Fruit fly (Drosophila melanogaster) ovary, adult (tissue): Measurements from ENCODE around the gene CG15740.

Experiments used
- CG17801 ChIP-seq: fragments of 200-800 bp; optimal IDR thresholded peaks from 2 replicates; lab custom pipeline; 2019; ENCODE audit warnings: missing biosample characterization, mild to moderate bottlenecking, missing genetic modification characterization, moderate library complexity; ENCODE audit not compliant: partially characterized antibody

CG15740 gene

DNA sequence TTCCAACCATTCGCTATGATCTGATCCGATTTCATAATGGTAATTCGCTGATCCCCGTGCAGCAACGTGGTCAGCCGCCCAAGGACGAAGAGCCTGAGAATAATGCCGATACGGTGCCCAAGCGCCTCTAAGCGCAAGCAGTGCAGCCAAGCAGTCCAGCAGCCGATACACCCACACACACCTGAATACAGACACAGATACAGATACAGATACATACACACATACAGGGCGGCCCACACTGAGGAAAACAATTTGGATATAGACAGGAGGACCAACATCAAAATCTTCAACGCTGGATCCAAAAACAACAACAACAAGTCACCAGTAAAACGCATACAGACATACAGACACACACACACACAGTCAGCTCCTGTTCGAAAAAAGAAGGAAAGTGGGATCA lies 46.0 kb downstream of the CG15740 start:
- no peak for TF ChIP-seq CG17801 (GFP tag; lab: Kevin White, UChicago)

DNA sequence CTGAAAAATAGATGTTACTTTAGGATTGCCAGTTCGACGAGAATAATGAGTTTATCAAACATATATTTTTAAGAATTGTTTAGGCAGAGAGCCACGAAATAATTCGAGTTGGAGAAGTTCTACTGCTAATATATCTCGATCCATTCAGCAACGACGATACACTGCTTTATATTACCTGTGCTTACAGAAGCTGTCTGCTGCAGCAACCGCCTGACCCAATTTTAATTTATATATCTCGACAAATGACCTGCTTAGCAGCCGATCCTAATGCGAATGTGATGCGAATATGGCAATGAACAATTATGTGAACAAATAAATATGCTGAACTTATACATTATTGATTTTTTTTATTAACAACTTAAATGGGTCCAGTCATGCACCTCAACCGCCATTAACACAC lies 47.4 kb downstream of the CG15740 start:
- no peak for TF ChIP-seq CG17801 (GFP tag; lab: Kevin White, UChicago)

DNA sequence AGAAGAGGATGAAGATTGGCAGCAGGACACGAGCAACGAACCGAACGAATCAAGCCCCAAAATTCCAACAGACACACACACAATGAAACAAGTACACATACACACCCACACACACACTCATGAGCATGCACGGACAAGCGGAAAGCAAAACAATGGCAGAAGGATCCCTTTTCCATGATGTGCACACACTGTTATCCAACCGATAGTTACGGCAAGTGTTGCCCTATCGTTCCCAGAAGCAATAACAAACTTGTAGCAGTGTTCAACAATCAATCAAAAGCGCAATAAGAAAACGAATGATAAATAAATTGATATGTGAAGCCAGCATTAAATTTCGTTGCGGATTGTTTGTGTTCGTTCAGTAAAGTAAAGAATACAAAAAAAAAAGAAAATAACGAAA lies 49.0 kb downstream of the CG15740 start:
- TF ChIP-seq CG17801 (GFP tag; lab: Kevin White, UChicago), result no peak

DNA sequence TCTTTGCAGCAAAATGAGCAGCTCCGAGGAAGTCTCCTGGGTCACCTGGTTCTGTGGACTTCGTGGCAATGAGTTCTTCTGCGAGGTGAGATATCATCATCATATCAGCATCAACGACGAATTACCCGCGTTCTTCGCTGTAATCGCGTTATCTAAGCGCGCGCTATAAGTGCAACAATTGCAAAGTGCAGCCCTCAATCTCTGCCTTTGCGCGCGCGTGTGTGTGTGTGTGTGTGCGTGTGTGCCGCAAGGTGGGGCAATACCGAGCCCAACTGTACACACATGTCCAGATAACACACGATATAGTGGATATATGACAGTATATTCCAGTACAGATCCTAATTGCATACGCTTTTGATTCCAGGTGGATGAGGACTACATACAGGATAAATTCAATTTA lies 52.5 kb downstream of the CG15740 start:
- TF ChIP-seq CG17801 (GFP tag; lab: Kevin White, UChicago), result no peak
